Worm (Caenorhabditis elegans) whole organism, L4 larva: ENCODE data around the gene fbxb-104.

Experiments
- F10B5.3 ChIP-seq: sonication (generic microtip); optimal IDR thresholded peaks from 2 replicates; lab custom pipeline; 2016; ENCODE audit warnings: mild to moderate bottlenecking, missing genetic modification characterization, missing compliant biosample characterization
- T20F7.1 ChIP-seq: fragments of 200-800 bp; sonication (Bioruptor generic); optimal IDR thresholded peaks from 2 replicates; lab custom pipeline; 2018; ENCODE audit warnings: mild to moderate bottlenecking, missing genetic modification characterization, missing compliant biosample characterization
- T26A8.4 ChIP-seq: fragments of 200-800 bp; sonication (Bioruptor generic); IDR thresholded peaks from 2 replicates; pipeline ENCODE4 v1.3.6; 2022; ENCODE audit warnings: missing genetic modification characterization, missing compliant biosample characterization
- Y75B8A.6 ChIP-seq: fragments of 200-800 bp; sonication (Bioruptor generic); IDR thresholded peaks from 2 replicates; pipeline ENCODE4 v1.3.6; 2022; ENCODE audit warnings: missing genetic modification reagents, missing genetic modification characterization, missing compliant biosample characterization
- aha-1 ChIP-seq: fragments of 150-350 bp; peaks from one replicate; lab custom pipeline; 2014; ENCODE audit warnings: missing biosample characterization, missing genetic modification characterization
- ama-1 ChIP-seq: fragments of 150-350 bp; optimal IDR thresholded peaks from 2 replicates; lab custom pipeline; 2014; ENCODE audit warnings: inconsistent platforms, mixed read lengths
- ceh-82 ChIP-seq: sonication (generic microtip); optimal IDR thresholded peaks from 2 replicates; lab custom pipeline; 2017; ENCODE audit warnings: missing biosample characterization, missing genetic modification characterization
- cey-2 ChIP-seq: sonication (generic microtip); optimal IDR thresholded peaks from 3 replicates; lab custom pipeline; 2017; ENCODE audit warnings: missing genetic modification characterization, mild to moderate bottlenecking, missing compliant biosample characterization, antibody characterized with exemption, borderline replicate concordance; ENCODE audit not compliant: insufficient read depth
- ctbp-1 ChIP-seq: fragments of 200-800 bp; sonication (Bioruptor generic); IDR thresholded peaks from 2 replicates; pipeline ENCODE4 v1.3.6; 2022; ENCODE audit warnings: missing genetic modification reagents, missing genetic modification characterization, missing compliant biosample characterization
- daf-8 ChIP-seq: fragments of 200-800 bp; sonication (Bioruptor generic); IDR thresholded peaks from 2 replicates; pipeline ENCODE4 v1.3.6; 2022; ENCODE audit warnings: missing genetic modification characterization, missing compliant biosample characterization
- dve-1 ChIP-seq: sonication (generic microtip); optimal IDR thresholded peaks from 2 replicates; lab custom pipeline; 2017; ENCODE audit warnings: antibody characterized with exemption, mild to moderate bottlenecking, missing genetic modification characterization, missing compliant biosample characterization; ENCODE audit not compliant: insufficient read depth
- egl-43 ChIP-seq: fragments of 200-800 bp; sonication (Bioruptor generic); IDR thresholded peaks from 2 replicates; pipeline ENCODE4 v1.3.6; 2022; ENCODE audit warnings: missing genetic modification reagents, missing genetic modification characterization, missing compliant biosample characterization
- hif-1 ChIP-seq, 2 experiments: sonication (generic microtip); optimal IDR thresholded peaks; 2 replicates each; lab custom pipeline; 2016 to 2017; ENCODE audit warnings: missing compliant biosample characterization in 2 of 2, missing genetic modification characterization in 2 of 2, missing genetic modification reagents in 2 of 2, missing genotype in 2 of 2, mild to moderate bottlenecking in 1 of 2
- hlh-11 ChIP-seq: fragments of 200-800 bp; sonication (Bioruptor generic); optimal IDR thresholded peaks from 2 replicates; lab custom pipeline; 2018; ENCODE audit warnings: mild to moderate bottlenecking, missing genetic modification characterization, missing compliant biosample characterization
- hlh-30 ChIP-seq: sonication (generic microtip); optimal IDR thresholded peaks from 2 replicates; lab custom pipeline; 2017; ENCODE audit warnings: antibody characterized with exemption, mild to moderate bottlenecking, missing genetic modification characterization, missing compliant biosample characterization; ENCODE audit not compliant: insufficient read depth
- hmg-1.1 ChIP-seq: fragments of 200-800 bp; sonication (Bioruptor generic); IDR thresholded peaks from 2 replicates; pipeline ENCODE4 v1.3.6; 2022; ENCODE audit warnings: missing genetic modification reagents, missing genetic modification characterization, missing compliant biosample characterization
- lsy-2 ChIP-seq, 2 experiments: fragments of 150-350 bp in 1 of 2; sonication (generic microtip) in 1 of 2; optimal IDR thresholded peaks; 2 replicates each; lab custom pipeline; 2014 to 2017; ENCODE audit warnings: missing biosample characterization in 2 of 2, missing genetic modification characterization in 2 of 2
- madf-9 ChIP-seq: fragments of 200-800 bp; sonication (Bioruptor generic); conservative IDR thresholded peaks from 2 replicates; pipeline ENCODE4 v1.3.6; 2022; ENCODE audit warnings: missing genetic modification reagents, missing genetic modification characterization, missing compliant biosample characterization
- mdl-1 ChIP-seq, 2 experiments: fragments of 150-350 bp in 1 of 2; sonication (generic microtip) in 1 of 2; optimal IDR thresholded peaks; 2 replicates each; lab custom pipeline; 2014 to 2017; ENCODE audit warnings: missing biosample characterization in 2 of 2, missing genetic modification characterization in 2 of 2
- mep-1 ChIP-seq: fragments of 150-350 bp; sonication (generic microtip); optimal IDR thresholded peaks from 3 replicates; lab custom pipeline; 2014; ENCODE audit warnings: missing biosample characterization, missing genetic modification characterization
- mxl-3 ChIP-seq: fragments of 200-800 bp; sonication (Bioruptor generic); optimal IDR thresholded peaks from 2 replicates; lab custom pipeline; 2018; ENCODE audit warnings: mild to moderate bottlenecking, missing genetic modification characterization, missing compliant biosample characterization
- nhr-102 ChIP-seq: sonication (generic microtip); optimal IDR thresholded peaks from 2 replicates; lab custom pipeline; 2016; ENCODE audit warnings: mild to moderate bottlenecking, missing genetic modification characterization, moderate library complexity, missing compliant biosample characterization
- nhr-77 ChIP-seq: fragments of 150-350 bp; optimal IDR thresholded peaks from 2 replicates; lab custom pipeline; 2014; ENCODE audit warnings: missing biosample characterization, missing genetic modification characterization
- rbr-2 ChIP-seq: sonication (generic microtip); optimal IDR thresholded peaks from 2 replicates; lab custom pipeline; 2016; ENCODE audit warnings: missing genotype, missing genetic modification characterization, missing compliant biosample characterization
- saeg-2 ChIP-seq: fragments of 200-800 bp; sonication (Bioruptor generic); IDR thresholded peaks from 2 replicates; pipeline ENCODE4 v1.3.6; 2022; ENCODE audit warnings: missing genetic modification reagents, missing genetic modification characterization, missing compliant biosample characterization
- set-16 ChIP-seq: fragments of 200-800 bp; sonication (Bioruptor generic); IDR thresholded peaks from 2 replicates; pipeline ENCODE4 v1.3.6; 2022; ENCODE audit warnings: missing genetic modification reagents, missing genetic modification characterization, missing compliant biosample characterization
- snpc-1.2 ChIP-seq: fragments of 200-800 bp; sonication (Bioruptor generic); IDR thresholded peaks from 2 replicates; pipeline ENCODE4 v1.3.6; 2022; ENCODE audit warnings: missing genetic modification reagents, missing genetic modification characterization, missing compliant biosample characterization
- tag-97 ChIP-seq: fragments of 200-800 bp; sonication (Bioruptor generic); IDR thresholded peaks from 2 replicates; pipeline ENCODE4 v1.3.6; 2022; ENCODE audit warnings: missing genetic modification characterization, missing compliant biosample characterization
- zfp-3 ChIP-seq: fragments of 200-800 bp; sonication (Bioruptor generic); conservative IDR thresholded peaks from 2 replicates; pipeline ENCODE4 v1.3.6; 2022; ENCODE audit warnings: missing genetic modification reagents, missing genetic modification characterization, missing compliant biosample characterization

Gene fbxb-104

DNA sequence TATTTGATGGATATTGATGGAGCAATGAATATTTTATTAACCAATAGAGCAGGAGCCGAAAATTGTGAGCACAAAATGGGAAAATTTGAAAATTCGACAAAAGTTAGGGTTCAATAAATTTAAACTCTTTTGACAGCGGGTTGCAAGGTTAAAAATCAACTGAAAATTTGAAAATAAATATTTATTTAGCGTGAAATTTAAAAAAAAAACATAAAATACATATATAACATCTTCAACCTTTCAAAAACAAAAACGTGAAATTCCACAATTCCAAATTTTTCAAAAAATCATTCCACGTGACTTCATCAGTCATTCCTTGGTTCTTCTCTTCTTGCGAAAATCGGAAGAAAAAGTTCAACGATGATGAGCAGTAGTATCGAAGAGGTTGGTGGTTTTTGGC, 47.7 kb downstream of the fbxb-104 start, which contains the start of gene C16C8.18:
Gene C16C8.18 (plus strand): TSS at position 301 of the 400 bp plus-strand sequence.
- TF ChIP-seq tag-97 (GFP tag; lab: Robert Waterston, UW) (no peak), hlh-11 (tag; lab: Kevin White, UChicago) (no peak), T26A8.4 (no peak), F10B5.3 (tag; lab: Kevin White, UChicago) (no peak), T20F7.1 (GFP tag; lab: Kevin White, UChicago) (no peak), snpc-1.2 (no peak), ceh-82 (no peak), Y75B8A.6 (GFP tag; lab: Robert Waterston, UW) (no peak), mxl-3 (GFP tag; lab: Kevin White, UChicago) (no peak), cey-2 (tag; lab: Kevin White, UChicago) (no peak)
- TF ChIP-seq, all 104 proteins: peak for 0

- peak; percentile 46 for TF ChIP-seq mep-1 (tag; lab: Kevin White, UChicago)
- 0 out of 2 replicates have a peak, but pooled peaks have one; percentile 20 for TF ChIP-seq egl-43 (GFP tag; lab: Robert Waterston, UW)
- peak; percentile 69 for TF ChIP-seq hlh-30 (tag; lab: Kevin White, UChicago)
- no peak for TF ChIP-seq madf-9 (GFP tag; lab: Robert Waterston, UW)
- no peak for TF ChIP-seq nhr-77 (tag; lab: Kevin White, UChicago)
- TF ChIP-seq aha-1 (tag; lab: Kevin White, UChicago): peak; percentile 93
- no peak for TF ChIP-seq dve-1 (tag; lab: Kevin White, UChicago)
- TF ChIP-seq nhr-102 (tag; lab: Kevin White, UChicago): no peak
- TF ChIP-seq ceh-82: no peak
- TF ChIP-seq daf-8: no peak
- peak in 1 of 2 experiments; percentile 47 for TF ChIP-seq mdl-1 (tag; optimal IDR thresholded peaks at IDR 0.05; lab: Kevin White, UChicago)
- TF ChIP-seq set-16 (GFP tag; lab: Robert Waterston, UW): peak; percentile 82
- peak; percentile 41 for TF ChIP-seq rbr-2 (tag; lab: Kevin White, UChicago)
- no peak for TF ChIP-seq cey-2 (tag; lab: Kevin White, UChicago)
- 0 out of 2 replicates have a peak, but pooled peaks have one; percentile 33 for TF ChIP-seq ctbp-1 (GFP tag; lab: Robert Waterston, UW)
- TF ChIP-seq hlh-11 (tag; lab: Kevin White, UChicago): peak; percentile 1
- TF ChIP-seq saeg-2 (GFP tag; lab: Robert Waterston, UW): no peak
- TF ChIP-seq lsy-2 (tag; optimal IDR thresholded peaks at IDR 0.05; lab: Kevin White, UChicago): peak in 1 of 2 experiments; percentile 29
- no peak for TF ChIP-seq F10B5.3 (tag; lab: Kevin White, UChicago)
- TF ChIP-seq zfp-3 (GFP tag; lab: Robert Waterston, UW): no peak
- TF ChIP-seq ama-1 (lab: Kevin White, UChicago): no peak
- peak in 1 of 2 experiments; percentile 18 for TF ChIP-seq hif-1 (tag; optimal IDR thresholded peaks at IDR 0.05; lab: Kevin White, UChicago)
- TF ChIP-seq hmg-1.1: peak; percentile 71
- TF ChIP-seq, all 104 proteins: peak for 12
Measured at ce11 chrII:3428158-3428704, 48.8 kb downstream of the fbxb-104 start.
